Worm (Caenorhabditis elegans): ENCODE data around the gene gskl-1.
"Not testable (repeated sequence)": the region's sequence is repeated elsewhere in the genome, so short reads cannot be mapped to it uniquely, and the experiment has no call there.

gskl-1 gene

ce11 chrII:10922874-10923273 lies 24.5 kb upstream of the gskl-1 start, which contains the start of gene Y19D2B.1:
Gene Y19D2B.1 (minus strand): TSS chrII:10922974.
- not testable (repeated sequence) for TF ChIP-seq tab-1, ztf-23, T22C8.4 (GFP tag; IDR thresholded peaks at IDR 0.05)

- no peak for TF ChIP-seq ztf-29 (GFP tag; IDR thresholded peaks at IDR 0.05)
- TF ChIP-seq ztf-23 (GFP tag; IDR thresholded peaks at IDR 0.05): no peak
- no peak for TF ChIP-seq tab-1 (GFP tag; IDR thresholded peaks at IDR 0.05)
- no peak for TF ChIP-seq T22C8.4 (GFP tag; IDR thresholded peaks at IDR 0.05)
- TF ChIP-seq ref-1 (GFP tag; conservative IDR thresholded peaks at IDR 0.05): no peak
- no peak for TF ChIP-seq klf-2 (GFP tag; conservative IDR thresholded peaks at IDR 0.05)
- no peak for TF ChIP-seq med-1 (GFP tag; optimal IDR thresholded peaks at IDR 0.05; ENCODE audit: insufficient read depth)
- TF ChIP-seq cog-1 (tag; optimal IDR thresholded peaks at IDR 0.05): no peak
- TF ChIP-seq flt-1 (GFP tag; IDR thresholded peaks at IDR 0.05): no peak
Measured at ce11 chrII:10923948-10924347, 23.4 kb upstream of the gskl-1 start, which contains the start of gene Y19D2B.2. Gene Y19D2B.2 (plus strand): TSS chrII:10924248.

- TF ChIP-seq cog-1 (tag; optimal IDR thresholded peaks at IDR 0.05): no peak
- no peak for TF ChIP-seq tab-1 (GFP tag; IDR thresholded peaks at IDR 0.05)
- no peak for TF ChIP-seq ztf-29 (GFP tag; IDR thresholded peaks at IDR 0.05)
- no peak for TF ChIP-seq med-1 (GFP tag; optimal IDR thresholded peaks at IDR 0.05; ENCODE audit: insufficient read depth)
- no peak for TF ChIP-seq flt-1 (GFP tag; IDR thresholded peaks at IDR 0.05)
- no peak for TF ChIP-seq T22C8.4 (GFP tag; IDR thresholded peaks at IDR 0.05)
- no peak for TF ChIP-seq ref-1 (GFP tag; conservative IDR thresholded peaks at IDR 0.05)
- no peak for TF ChIP-seq klf-2 (GFP tag; conservative IDR thresholded peaks at IDR 0.05)
- TF ChIP-seq ztf-23 (GFP tag; IDR thresholded peaks at IDR 0.05): no peak
Measured at ce11 chrII:10924669-10925068, 22.7 kb upstream of the gskl-1 start.

ce11 chrII:10925804-10926570 lies 21.4 kb upstream of the gskl-1 start, which contains the start of gene metr-1:
Gene metr-1 (plus strand): TSS chrII:10926561.
- TF ChIP-seq tab-1 (GFP tag; IDR thresholded peaks at IDR 0.05) (no peak), T22C8.4 (GFP tag; IDR thresholded peaks at IDR 0.05) (no peak), med-1 (GFP tag; optimal IDR thresholded peaks at IDR 0.05; ENCODE audit: insufficient read depth) (no peak), cog-1 (tag; optimal IDR thresholded peaks at IDR 0.05) (no peak), ztf-23 (GFP tag; IDR thresholded peaks at IDR 0.05) (no peak), ztf-29 (GFP tag; IDR thresholded peaks at IDR 0.05) (no peak), klf-2 (GFP tag; conservative IDR thresholded peaks at IDR 0.05) (no peak), flt-1 (GFP tag; IDR thresholded peaks at IDR 0.05) (no peak), ref-1 (GFP tag; conservative IDR thresholded peaks at IDR 0.05) (no peak)

ce11 chrII:10930678-10931650 lies 16.4 kb upstream of the gskl-1 start:
- TF ChIP-seq med-1 (GFP tag; optimal IDR thresholded peaks at IDR 0.05; ENCODE audit: insufficient read depth): no peak
- no peak for TF ChIP-seq tab-1 (GFP tag; IDR thresholded peaks at IDR 0.05)
- TF ChIP-seq cog-1 (tag; optimal IDR thresholded peaks at IDR 0.05): no peak
- no peak for TF ChIP-seq flt-1 (GFP tag; IDR thresholded peaks at IDR 0.05)
- TF ChIP-seq klf-2 (GFP tag; conservative IDR thresholded peaks at IDR 0.05): no peak
- TF ChIP-seq T22C8.4 (GFP tag; IDR thresholded peaks at IDR 0.05): no peak
- no peak for TF ChIP-seq ztf-29 (GFP tag; IDR thresholded peaks at IDR 0.05)
- TF ChIP-seq ztf-23 (GFP tag; IDR thresholded peaks at IDR 0.05): no peak
- no peak for TF ChIP-seq ref-1 (GFP tag; conservative IDR thresholded peaks at IDR 0.05)

- TF ChIP-seq klf-2 (GFP tag; conservative IDR thresholded peaks at IDR 0.05): no peak
- TF ChIP-seq ztf-23 (GFP tag; IDR thresholded peaks at IDR 0.05): no peak
- no peak for TF ChIP-seq med-1 (GFP tag; optimal IDR thresholded peaks at IDR 0.05; ENCODE audit: insufficient read depth)
- TF ChIP-seq flt-1 (GFP tag; IDR thresholded peaks at IDR 0.05): no peak
- TF ChIP-seq tab-1 (GFP tag; IDR thresholded peaks at IDR 0.05): no peak
- no peak for TF ChIP-seq ref-1 (GFP tag; conservative IDR thresholded peaks at IDR 0.05)
- TF ChIP-seq cog-1 (tag; optimal IDR thresholded peaks at IDR 0.05): no peak
- no peak for TF ChIP-seq ztf-29 (GFP tag; IDR thresholded peaks at IDR 0.05)
Measured at ce11 chrII:10932305-10932704, 15.1 kb upstream of the gskl-1 start.

ce11 chrII:10933948-10934722 lies 13.2 kb upstream of the gskl-1 start:
- TF ChIP-seq ztf-29 (GFP tag; IDR thresholded peaks at IDR 0.05) (no peak), ref-1 (GFP tag; conservative IDR thresholded peaks at IDR 0.05) (no peak), T22C8.4 (GFP tag; IDR thresholded peaks at IDR 0.05) (no peak), med-1 (GFP tag; optimal IDR thresholded peaks at IDR 0.05; ENCODE audit: insufficient read depth) (no peak), klf-2 (GFP tag; conservative IDR thresholded peaks at IDR 0.05) (no peak), tab-1 (GFP tag; IDR thresholded peaks at IDR 0.05) (no peak), cog-1 (tag; optimal IDR thresholded peaks at IDR 0.05) (no peak), flt-1 (GFP tag; IDR thresholded peaks at IDR 0.05) (no peak), ztf-23 (GFP tag; IDR thresholded peaks at IDR 0.05) (no peak)

ce11 chrII:10934786-10935185 lies 12.6 kb upstream of the gskl-1 start, which contains the start of gene R03D7.2:
Gene R03D7.2 (minus strand): TSS chrII:10935184.
- TF ChIP-seq cog-1 (tag; optimal IDR thresholded peaks at IDR 0.05): no peak
- no peak for TF ChIP-seq tab-1 (GFP tag; IDR thresholded peaks at IDR 0.05)
- no peak for TF ChIP-seq ref-1 (GFP tag; conservative IDR thresholded peaks at IDR 0.05)
- no peak for TF ChIP-seq T22C8.4 (GFP tag; IDR thresholded peaks at IDR 0.05)
- no peak for TF ChIP-seq ztf-29 (GFP tag; IDR thresholded peaks at IDR 0.05)
- TF ChIP-seq flt-1 (GFP tag; IDR thresholded peaks at IDR 0.05): no peak
- no peak for TF ChIP-seq klf-2 (GFP tag; conservative IDR thresholded peaks at IDR 0.05)
- TF ChIP-seq med-1 (GFP tag; optimal IDR thresholded peaks at IDR 0.05; ENCODE audit: insufficient read depth): no peak
- no peak for TF ChIP-seq ztf-23 (GFP tag; IDR thresholded peaks at IDR 0.05)

Measured in whole organism, midembryonic.